Worm (Caenorhabditis elegans): ENCODE data around the gene set-11.
"Not testable (repeated sequence)": the region's sequence is repeated elsewhere in the genome, so short reads cannot be mapped to it uniquely, and the experiment has no call there.

set-11 gene

DNA sequence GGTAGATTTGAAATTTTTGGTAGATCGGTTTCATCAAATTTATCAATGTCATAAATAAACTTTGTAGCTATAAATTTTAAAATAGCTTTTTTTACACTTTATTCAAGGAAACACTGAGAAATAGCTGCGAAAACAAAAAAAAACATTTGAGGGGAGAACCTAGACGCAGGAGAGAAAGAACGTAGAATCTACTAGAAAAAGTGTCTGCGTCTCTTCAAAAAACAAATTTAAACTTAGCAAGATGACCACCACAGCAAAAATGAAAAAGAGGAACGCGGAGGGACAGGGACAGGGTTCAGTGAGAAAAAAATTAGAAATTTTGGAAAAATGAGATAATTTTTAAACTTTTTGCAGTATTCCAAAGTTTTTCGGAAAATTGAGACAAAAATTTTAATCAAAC is 43.4 kb downstream of the set-11 start:
- no peak for TF ChIP-seq sox-2 (GFP tag; IDR thresholded peaks at IDR 0.05)
- TF ChIP-seq pqm-1 (tag; optimal IDR thresholded peaks at IDR 0.05), result no peak
- TF ChIP-seq unc-3 (GFP tag; conservative IDR thresholded peaks at IDR 0.05), result no peak
- no peak for TF ChIP-seq unc-3 (tag; optimal IDR thresholded peaks at IDR 0.05)
- no peak for TF ChIP-seq K02D7.2 (tag; optimal IDR thresholded peaks at IDR 0.05)
- no peak for TF ChIP-seq hlh-13 (GFP tag; optimal IDR thresholded peaks at IDR 0.05)
- TF ChIP-seq ceh-19 (GFP tag; optimal IDR thresholded peaks at IDR 0.05), result no peak
- no peak for TF ChIP-seq gmeb-2 (tag; optimal IDR thresholded peaks at IDR 0.05)
- TF ChIP-seq rnt-1 (tag; optimal IDR thresholded peaks at IDR 0.05), result no peak

DNA sequence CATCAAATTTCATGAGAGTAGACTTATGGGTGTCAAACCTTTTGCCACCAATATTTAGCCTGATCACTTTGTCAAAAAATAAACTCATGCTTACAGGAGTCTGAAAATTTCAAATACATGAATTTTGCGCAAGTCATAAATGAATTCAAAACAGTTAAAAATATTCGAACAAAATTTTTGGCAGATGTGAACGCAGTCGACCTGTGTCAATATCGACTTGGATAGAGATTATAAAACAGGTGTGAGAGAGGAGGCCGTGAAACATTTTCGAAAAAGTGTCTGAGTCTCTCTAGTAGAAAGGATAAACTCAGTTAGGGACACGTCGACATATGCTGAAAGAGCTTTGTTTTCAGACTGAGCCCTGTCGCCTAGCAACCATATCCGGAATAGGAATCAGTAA is 45.6 kb downstream of the set-11 start, which contains the start of gene F22E5.12:
Gene F22E5.12 (minus strand): TSS at position 101 of the 400 bp plus-strand sequence.
- TF ChIP-seq rnt-1, pat-9, lim-6 (tag; optimal IDR thresholded peaks at IDR 0.05): not testable (repeated sequence)

DNA sequence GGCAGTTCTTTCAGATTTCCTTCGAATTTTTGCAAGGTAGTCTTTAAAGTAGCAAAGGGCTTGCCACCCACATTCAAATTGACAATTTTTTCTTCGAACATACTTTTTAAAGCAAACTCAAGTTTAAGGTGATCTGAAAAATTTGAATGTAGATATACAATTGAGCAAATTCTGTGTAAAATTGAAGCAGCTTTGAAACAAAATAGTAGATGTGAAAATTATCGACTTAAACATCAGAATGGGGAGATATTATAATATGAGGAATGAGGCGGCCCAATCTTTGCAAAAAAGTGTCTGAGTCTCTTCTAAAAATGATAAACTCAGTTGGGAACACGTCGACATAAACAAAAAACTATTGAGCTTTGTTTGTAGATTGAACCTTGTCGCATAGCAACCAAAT is 47.9 kb downstream of the set-11 start, which contains the start of gene F22E5.11:
Gene F22E5.11 (minus strand): TSS at position 101 of the 400 bp plus-strand sequence.
- no peak for TF ChIP-seq ceh-45 (GFP tag; IDR thresholded peaks at IDR 0.05)
- TF ChIP-seq C38D4.7 (GFP tag; optimal IDR thresholded peaks at IDR 0.05), result no peak
- TF ChIP-seq dmd-4 (tag; optimal IDR thresholded peaks at IDR 0.05; ENCODE audit: borderline replicate concordance), result no peak
- no peak for TF ChIP-seq tbx-2 (tag; optimal IDR thresholded peaks at IDR 0.05)
- TF ChIP-seq hlh-8 (tag; optimal IDR thresholded peaks at IDR 0.05), result no peak
- no peak for TF ChIP-seq ceh-48 (tag; optimal IDR thresholded peaks at IDR 0.05)
- no peak for TF ChIP-seq K02D7.2 (tag; optimal IDR thresholded peaks at IDR 0.05)
- no peak for TF ChIP-seq ceh-6 (GFP tag; optimal IDR thresholded peaks at IDR 0.05)
- no peak for TF ChIP-seq tbx-7 (tag; optimal IDR thresholded peaks at IDR 0.05)
- TF ChIP-seq elt-2 (tag; optimal IDR thresholded peaks at IDR 0.05), result no peak
- TF ChIP-seq odd-2 (tag; optimal IDR thresholded peaks at IDR 0.05), result no peak
- TF ChIP-seq ceh-19 (GFP tag; optimal IDR thresholded peaks at IDR 0.05), result no peak
- no peak for TF ChIP-seq nfya-1 (tag; optimal IDR thresholded peaks at IDR 0.05)
- TF ChIP-seq K09A11.1 (tag; optimal IDR thresholded peaks at IDR 0.05; ENCODE audit: insufficient read depth), result no peak
- TF ChIP-seq sdc-2 (tag; optimal IDR thresholded peaks at IDR 0.05), result no peak

DNA sequence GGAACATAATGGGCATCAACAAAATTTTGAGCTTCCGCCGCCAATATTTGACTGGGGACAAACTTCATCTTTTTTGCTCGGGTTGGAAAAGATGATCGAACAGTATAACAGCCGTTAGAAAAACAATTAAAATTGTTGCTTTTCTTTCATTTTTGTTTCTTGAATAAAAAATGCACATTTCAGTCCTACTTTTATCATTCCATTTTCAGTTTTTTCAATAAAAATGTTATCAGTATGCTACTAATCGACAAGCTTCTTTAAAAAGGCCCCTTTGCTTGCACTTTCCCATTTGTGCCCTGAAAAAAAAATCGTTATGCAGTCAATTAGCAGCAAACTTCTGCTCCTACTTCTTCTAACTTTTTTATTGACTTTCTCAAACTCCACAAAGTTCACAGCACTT is 50.6 kb downstream of the set-11 start, which contains the start of gene F22E5.7:
Gene F22E5.7 (plus strand): TSS at position 301 of the 400 bp plus-strand sequence.
- no peak for TF ChIP-seq ceh-19 (GFP tag; optimal IDR thresholded peaks at IDR 0.05)
- TF ChIP-seq unc-3 (GFP tag; conservative IDR thresholded peaks at IDR 0.05), result no peak
- TF ChIP-seq unc-3 (tag; optimal IDR thresholded peaks at IDR 0.05), result no peak
- no peak for TF ChIP-seq ceh-18 (tag; optimal IDR thresholded peaks at IDR 0.05)

DNA sequence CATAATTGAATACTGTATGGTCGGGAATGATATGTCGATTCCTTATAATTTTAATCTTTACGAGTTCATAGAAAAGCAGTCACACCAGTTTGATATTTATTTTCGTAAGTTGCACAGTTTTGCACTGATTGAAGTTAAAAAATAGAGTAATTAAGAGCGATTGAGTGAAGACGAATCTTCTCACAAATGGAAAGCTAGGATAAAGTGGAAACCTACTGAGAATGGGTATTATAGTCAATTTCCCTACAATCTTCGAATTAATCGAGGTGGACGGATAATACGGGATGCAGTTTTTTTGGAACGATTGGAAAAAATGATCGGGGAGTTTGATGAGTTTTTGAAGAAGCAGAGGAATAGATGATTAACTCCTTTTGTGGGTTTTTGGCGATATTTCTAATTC is 51.4 kb downstream of the set-11 start, which contains the start of gene F22E5.23:
Gene F22E5.23 (plus strand): TSS at position 301 of the 400 bp plus-strand sequence.
- TF ChIP-seq ttx-3 (tag; optimal IDR thresholded peaks at IDR 0.05), result no peak
- no peak for TF ChIP-seq K09A11.1 (tag; optimal IDR thresholded peaks at IDR 0.05; ENCODE audit: insufficient read depth)
- TF ChIP-seq ceh-19 (GFP tag; optimal IDR thresholded peaks at IDR 0.05), result no peak
- no peak for TF ChIP-seq ref-2 (tag; optimal IDR thresholded peaks at IDR 0.05)
- TF ChIP-seq C08G9.2 (tag; optimal IDR thresholded peaks at IDR 0.05), result no peak
